Fruit fly (Drosophila melanogaster) whole organism, prepupa: ENCODE data around the gene CG9588.

ENCODE experiments used
- CG31627 ChIP-seq: fragments of 200-800 bp; sonication (Bioruptor generic); optimal IDR thresholded peaks from 3 replicates; lab custom pipeline; 2016; ENCODE audit warnings: missing biosample characterization, missing genetic modification characterization
- CG9139 ChIP-seq: fragments of 200-800 bp; sonication (Bioruptor generic); optimal IDR thresholded peaks from 3 replicates; lab custom pipeline; 2017; ENCODE audit warnings: missing biosample characterization, mild to moderate bottlenecking, missing genetic modification characterization
- Ets96B ChIP-seq: fragments of 200-800 bp; optimal IDR thresholded peaks from 2 replicates; lab custom pipeline; 2019; ENCODE audit warnings: missing biosample characterization, mild to moderate bottlenecking, missing genetic modification characterization, moderate library complexity
- Met ChIP-seq: fragments of 200-800 bp; sonication (Bioruptor generic); optimal IDR thresholded peaks from 3 replicates; lab custom pipeline; 2016; ENCODE audit warnings: missing biosample characterization, missing genetic modification characterization
- fd59A ChIP-seq: fragments of 200-800 bp; sonication (Bioruptor generic); optimal IDR thresholded peaks from 2 replicates; lab custom pipeline; 2017; ENCODE audit warnings: missing biosample characterization, mild to moderate bottlenecking, missing genetic modification characterization, missing genetic modification reagents
- pdm3 ChIP-seq: fragments of 200-800 bp; sonication (Bioruptor generic); optimal IDR thresholded peaks from 3 replicates; lab custom pipeline; 2016; ENCODE audit warnings: missing biosample characterization, missing genetic modification characterization
- spab ChIP-seq: fragments of 200-800 bp; sonication (Bioruptor generic); optimal IDR thresholded peaks from 2 replicates; lab custom pipeline; 2017; ENCODE audit warnings: missing biosample characterization, mild to moderate bottlenecking, missing genetic modification characterization, missing genetic modification reagents

DNA sequence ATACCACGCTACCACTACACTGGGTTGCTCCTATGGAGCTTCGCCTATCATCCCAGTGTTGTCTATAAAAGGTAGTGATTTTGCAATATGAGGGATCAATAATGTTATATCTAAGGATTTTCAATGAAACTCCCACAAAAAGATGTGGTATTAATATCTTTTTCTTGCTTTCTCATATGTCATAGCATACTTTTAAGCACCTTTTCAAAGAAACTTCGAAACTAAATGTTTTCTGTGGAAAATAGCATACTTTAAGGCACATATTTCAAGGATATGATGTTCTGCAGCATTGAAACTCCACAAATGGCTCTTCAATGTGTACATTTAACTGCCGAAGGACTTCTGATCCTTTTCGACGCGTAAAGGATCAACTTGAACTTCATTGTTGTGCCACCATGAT lies 3.6 kb downstream of the CG9588 start:
- TF ChIP-seq pdm3 (GFP tag; lab: Kevin White, UChicago), result no peak
- no peak for TF ChIP-seq Ets96B
- TF ChIP-seq CG31627, result no peak
- no peak for TF ChIP-seq CG9139 (GFP tag; lab: Kevin White, UChicago)
- TF ChIP-seq Met, result no peak
- TF ChIP-seq spab (GFP tag; lab: Kevin White, UChicago), result no peak
- no peak for TF ChIP-seq fd59A (GFP tag; lab: Kevin White, UChicago)
